Worm (Caenorhabditis elegans) whole organism, late embryonic: ENCODE data around the gene isy-1.
A peak's percentile ranks its signal among the peaks of the same experiment; 100 is the strongest.

Experiments used
- C08G9.2 ChIP-seq: sonication (generic microtip); optimal IDR thresholded peaks from 2 replicates; lab custom pipeline; 2016; ENCODE audit warnings: mild to moderate bottlenecking, missing genetic modification characterization, moderate library complexity, missing compliant biosample characterization
- K09A11.1 ChIP-seq: sonication (generic microtip); optimal IDR thresholded peaks from 2 replicates; lab custom pipeline; 2017; ENCODE audit warnings: antibody characterized with exemption, mild to moderate bottlenecking, missing genetic modification characterization, missing compliant biosample characterization; ENCODE audit not compliant: insufficient read depth
- Y22D7AL.16 ChIP-seq: sonication (generic microtip); optimal IDR thresholded peaks from 2 replicates; lab custom pipeline; 2016; ENCODE audit warnings: missing genetic modification characterization, missing compliant biosample characterization
- ceh-14 ChIP-seq: sonication (generic microtip); optimal IDR thresholded peaks from 2 replicates; lab custom pipeline; 2016; ENCODE audit warnings: missing genotype, missing genetic modification characterization, missing compliant biosample characterization
- ceh-18 ChIP-seq: sonication (generic microtip); optimal IDR thresholded peaks from 2 replicates; lab custom pipeline; 2016; ENCODE audit warnings: missing genetic modification characterization, missing compliant biosample characterization
- ceh-2 ChIP-seq: sonication (generic microtip); optimal IDR thresholded peaks from 2 replicates; lab custom pipeline; 2016; ENCODE audit warnings: missing genotype, missing genetic modification characterization, missing compliant biosample characterization
- ceh-30 ChIP-seq: fragments of 150-350 bp; optimal IDR thresholded peaks from 2 replicates; lab custom pipeline; 2014; ENCODE audit warnings: missing biosample characterization, missing genetic modification characterization
- ceh-31 ChIP-seq: sonication (generic microtip); optimal IDR thresholded peaks from 2 replicates; lab custom pipeline; 2016; ENCODE audit warnings: missing genetic modification characterization, missing compliant biosample characterization
- ceh-48 ChIP-seq: sonication (generic microtip); optimal IDR thresholded peaks from 2 replicates; lab custom pipeline; 2016; ENCODE audit warnings: missing genetic modification characterization, inconsistent platforms, missing compliant biosample characterization
- ceh-6 ChIP-seq: fragments of 200-800 bp; sonication (Bioruptor generic); optimal IDR thresholded peaks from 2 replicates; lab custom pipeline; 2018; ENCODE audit warnings: mild to moderate bottlenecking, missing genetic modification characterization, missing compliant biosample characterization
- ceh-9 ChIP-seq: sonication (generic microtip); optimal IDR thresholded peaks from 2 replicates; lab custom pipeline; 2016; ENCODE audit warnings: mild to moderate bottlenecking, missing genetic modification characterization, inconsistent platforms, missing compliant biosample characterization
- che-1 ChIP-seq: sonication (generic microtip); optimal IDR thresholded peaks from 2 replicates; lab custom pipeline; 2016; ENCODE audit warnings: mild to moderate bottlenecking, missing genetic modification characterization, missing compliant biosample characterization
- dmd-4 ChIP-seq: sonication (generic microtip); optimal IDR thresholded peaks from 2 replicates; lab custom pipeline; 2016; ENCODE audit warnings: borderline replicate concordance, missing genetic modification characterization, missing compliant biosample characterization
- elt-2 ChIP-seq: sonication (generic microtip); optimal IDR thresholded peaks from 2 replicates; lab custom pipeline; 2016; ENCODE audit warnings: missing genetic modification reagents, missing genetic modification characterization, missing compliant biosample characterization
- elt-4 ChIP-seq: sonication (generic microtip); optimal IDR thresholded peaks from 2 replicates; lab custom pipeline; 2016; ENCODE audit warnings: missing genetic modification characterization, missing compliant biosample characterization
- ets-4 ChIP-seq: sonication (generic microtip); optimal IDR thresholded peaks from 2 replicates; lab custom pipeline; 2016; ENCODE audit warnings: missing genetic modification characterization, missing compliant biosample characterization
- fax-1 ChIP-seq: sonication (generic microtip); optimal IDR thresholded peaks from 2 replicates; lab custom pipeline; 2016; ENCODE audit warnings: missing genotype, missing genetic modification characterization, missing compliant biosample characterization
- fkh-10 ChIP-seq: fragments of 150-350 bp; optimal IDR thresholded peaks from 2 replicates; lab custom pipeline; 2014; ENCODE audit warnings: missing biosample characterization, missing genetic modification reagents, missing genetic modification characterization
- fkh-6 ChIP-seq: sonication (generic microtip); optimal IDR thresholded peaks from 2 replicates; lab custom pipeline; 2016; ENCODE audit warnings: missing genetic modification characterization, missing compliant biosample characterization
- hlh-13 ChIP-seq: fragments of 200-800 bp; sonication (Bioruptor generic); optimal IDR thresholded peaks from 2 replicates; lab custom pipeline; 2018; ENCODE audit warnings: mild to moderate bottlenecking, missing genetic modification characterization, missing compliant biosample characterization
- hlh-30 ChIP-seq: sonication (generic microtip); optimal IDR thresholded peaks from 2 replicates; lab custom pipeline; 2017; ENCODE audit warnings: antibody characterized with exemption, missing genetic modification characterization, missing compliant biosample characterization; ENCODE audit not compliant: insufficient read depth
- hlh-6 ChIP-seq: sonication (generic microtip); optimal IDR thresholded peaks from 2 replicates; lab custom pipeline; 2016; ENCODE audit warnings: missing genotype, missing genetic modification characterization, missing compliant biosample characterization
- lim-6 ChIP-seq: sonication (generic microtip); optimal IDR thresholded peaks from 2 replicates; lab custom pipeline; 2016; ENCODE audit warnings: missing genetic modification characterization, missing compliant biosample characterization
- lin-11 ChIP-seq: fragments of 200-800 bp; sonication (Bioruptor generic); optimal IDR thresholded peaks from 2 replicates; lab custom pipeline; 2018; ENCODE audit warnings: mild to moderate bottlenecking, missing genetic modification characterization, missing compliant biosample characterization
- madf-2 ChIP-seq: sonication (generic microtip); optimal IDR thresholded peaks from 2 replicates; lab custom pipeline; 2017; ENCODE audit warnings: missing genetic modification characterization, missing compliant biosample characterization
- mec-3 ChIP-seq: sonication (generic microtip); optimal IDR thresholded peaks from 2 replicates; lab custom pipeline; 2016; ENCODE audit warnings: borderline replicate concordance, missing genetic modification characterization, missing compliant biosample characterization
- nhr-232 ChIP-seq: sonication (generic microtip); optimal IDR thresholded peaks from 2 replicates; lab custom pipeline; 2016; ENCODE audit warnings: missing genetic modification characterization, missing compliant biosample characterization
- pat-9 ChIP-seq: fragments of 200-800 bp; sonication (Bioruptor generic); optimal IDR thresholded peaks from 2 replicates; lab custom pipeline; 2018; ENCODE audit warnings: mild to moderate bottlenecking, missing genetic modification characterization, moderate library complexity, missing compliant biosample characterization
- pax-1 ChIP-seq: fragments of 150-350 bp; optimal IDR thresholded peaks from 2 replicates; lab custom pipeline; 2014; ENCODE audit warnings: missing biosample characterization, missing genetic modification characterization
- pha-2 ChIP-seq: sonication (generic microtip); optimal IDR thresholded peaks from 2 replicates; lab custom pipeline; 2017; ENCODE audit warnings: mild to moderate bottlenecking, missing genetic modification characterization, missing compliant biosample characterization
- pqm-1 ChIP-seq: sonication (generic microtip); optimal IDR thresholded peaks from 2 replicates; lab custom pipeline; 2016; ENCODE audit warnings: missing genetic modification characterization, missing compliant biosample characterization
- rnt-1 ChIP-seq: sonication (generic microtip); optimal IDR thresholded peaks from 2 replicates; lab custom pipeline; 2016; ENCODE audit warnings: missing genetic modification characterization, missing compliant biosample characterization
- sdc-2 ChIP-seq: sonication (generic microtip); optimal IDR thresholded peaks from 2 replicates; lab custom pipeline; 2016; ENCODE audit warnings: missing genotype, missing genetic modification characterization, missing compliant biosample characterization
- sox-2 ChIP-seq: fragments of 200-800 bp; sonication (Bioruptor generic); IDR thresholded peaks from 2 replicates; pipeline ENCODE4 v1.3.6; 2022; ENCODE audit warnings: missing genetic modification reagents, missing genetic modification characterization, missing compliant biosample characterization
- syd-9 ChIP-seq: sonication (generic microtip); optimal IDR thresholded peaks from 2 replicates; lab custom pipeline; 2016; ENCODE audit warnings: mild to moderate bottlenecking, missing genetic modification characterization, moderate library complexity, missing compliant biosample characterization
- tbx-7 ChIP-seq: sonication (generic microtip); optimal IDR thresholded peaks from 2 replicates; lab custom pipeline; 2016; ENCODE audit warnings: missing genotype, missing genetic modification characterization, missing compliant biosample characterization
- ttx-3 ChIP-seq: sonication (generic microtip); optimal IDR thresholded peaks from 2 replicates; lab custom pipeline; 2016; ENCODE audit warnings: missing genetic modification reagents, missing genetic modification characterization, missing compliant biosample characterization
- unc-3 ChIP-seq, 2 experiments: fragments of 200-800 bp in 1 of 2; sonication (Bioruptor generic) in 1 of 2; sonication (generic microtip) in 1 of 2; conservative IDR thresholded peaks in 1 of 2; optimal IDR thresholded peaks in 1 of 2; 2 replicates each; pipeline versions ENCODE4 v1.3.6 to Lab custom; 2016 to 2022; ENCODE audit warnings: missing compliant biosample characterization in 2 of 2, missing genetic modification characterization in 2 of 2, missing genetic modification reagents in 1 of 2
- unc-42 ChIP-seq: sonication (generic microtip); optimal IDR thresholded peaks from 2 replicates; lab custom pipeline; 2016; ENCODE audit warnings: missing genotype, missing genetic modification characterization, missing compliant biosample characterization
- unc-55 ChIP-seq: sonication (generic microtip); optimal IDR thresholded peaks from 2 replicates; lab custom pipeline; 2017; ENCODE audit warnings: missing biosample characterization, missing genetic modification reagents, missing genetic modification characterization
- unc-86 ChIP-seq: sonication (generic microtip); optimal IDR thresholded peaks from 2 replicates; lab custom pipeline; 2016; ENCODE audit warnings: missing genetic modification characterization, missing compliant biosample characterization
- ztf-16 ChIP-seq: sonication (generic microtip); optimal IDR thresholded peaks from 2 replicates; lab custom pipeline; 2017; ENCODE audit warnings: missing genetic modification characterization, missing compliant biosample characterization

The isy-1 gene

DNA sequence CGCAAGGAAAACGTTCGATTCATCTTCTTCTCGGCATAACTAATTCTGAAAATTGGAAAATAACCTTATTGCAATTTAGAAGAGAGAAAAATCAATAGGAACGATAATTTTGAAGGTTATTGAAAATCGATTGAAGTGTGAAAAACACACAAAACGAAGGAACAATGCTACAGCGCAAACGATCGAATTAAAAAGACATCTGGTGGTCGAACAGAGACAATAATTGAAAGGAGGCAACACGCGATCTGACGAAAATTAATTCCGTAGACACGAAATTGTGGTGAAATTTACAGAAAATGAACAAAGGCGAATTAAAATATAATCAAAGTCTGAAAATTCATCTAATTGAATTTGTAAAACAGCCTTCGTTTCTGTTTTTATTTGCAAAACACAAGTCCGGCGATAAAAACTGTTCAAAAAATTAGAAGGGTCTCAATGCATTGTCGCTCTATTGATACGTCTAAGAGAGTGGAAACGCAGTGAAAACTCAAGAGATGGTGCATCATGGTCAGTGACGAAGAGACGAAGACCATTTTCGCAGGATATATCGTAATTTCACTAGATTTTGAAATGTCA, 39.0 kb upstream of the isy-1 start, which contains the start of gene pak-2 (continued):
- TF ChIP-seq mec-3 (tag; lab: Kevin White, UChicago) (peak; percentile 87), ceh-18 (tag; lab: Kevin White, UChicago) (peak; percentile 83), fkh-6 (tag; lab: Kevin White, UChicago) (peak; percentile 75), dmd-4 (tag; lab: Kevin White, UChicago) (peak; percentile 34), syd-9 (tag; lab: Kevin White, UChicago) (peak; percentile 45), unc-42 (peak; percentile 92), tbx-7 (peak; percentile 90), ets-4 (tag; lab: Kevin White, UChicago) (peak; percentile 97), ceh-2 (tag; lab: Kevin White, UChicago) (peak; percentile 93), che-1 (tag; lab: Kevin White, UChicago) (peak; percentile 44), ceh-6 (GFP tag; lab: Kevin White, UChicago) (peak; percentile 43), fkh-10 (GFP tag; lab: Kevin White, UChicago) (no peak), hlh-13 (GFP tag; lab: Kevin White, UChicago) (no peak), hlh-30 (tag; lab: Kevin White, UChicago) (no peak), pax-1 (tag; lab: Kevin White, UChicago) (peak; percentile 42), ceh-14 (peak; percentile 95), Y22D7AL.16 (tag; lab: Kevin White, UChicago) (no peak), sdc-2 (peak; percentile 36), ceh-48 (tag; lab: Kevin White, UChicago) (no peak), sox-2 (GFP tag; lab: Robert Waterston, UW) (no peak), pat-9 (tag; lab: Kevin White, UChicago) (no peak), pqm-1 (peak; percentile 64), ttx-3 (tag; lab: Kevin White, UChicago) (peak; percentile 47), ceh-9 (tag; lab: Kevin White, UChicago) (no peak), elt-2 (tag; lab: Kevin White, UChicago) (peak; percentile 90), lim-6 (tag; lab: Kevin White, UChicago) (peak; percentile 92), ceh-30 (tag; lab: Kevin White, UChicago) (no peak), C08G9.2 (tag; lab: Kevin White, UChicago) (peak; percentile 96), ceh-31 (peak; percentile 100), lin-11 (tag; lab: Kevin White, UChicago) (no peak), hlh-6 (tag; lab: Kevin White, UChicago) (peak; percentile 73), unc-3 (GFP tag; conservative IDR thresholded peaks at IDR 0.05; lab: Robert Waterston, UW) (no peak), unc-3 (tag; optimal IDR thresholded peaks at IDR 0.05; lab: Kevin White, UChicago) (peak; percentile 77), nhr-232 (tag; lab: Kevin White, UChicago) (no peak), fax-1 (tag; lab: Kevin White, UChicago) (peak; percentile 92), unc-55 (GFP tag; lab: Kevin White, UChicago) (no peak), unc-86 (tag; lab: Kevin White, UChicago) (peak; percentile 61)

- peak; percentile 92 for TF ChIP-seq unc-55 (GFP tag; lab: Kevin White, UChicago)
- no peak for TF ChIP-seq pat-9 (tag; lab: Kevin White, UChicago)
- no peak for TF ChIP-seq ceh-30 (tag; lab: Kevin White, UChicago)
- no peak for TF ChIP-seq dmd-4 (tag; lab: Kevin White, UChicago)
- no peak for TF ChIP-seq ztf-16 (tag; lab: Kevin White, UChicago)
- no peak for TF ChIP-seq pha-2 (tag; lab: Kevin White, UChicago)
- no peak for TF ChIP-seq hlh-6 (tag; lab: Kevin White, UChicago)
- peak; percentile 32 for TF ChIP-seq rnt-1 (tag; lab: Kevin White, UChicago)
- no peak for TF ChIP-seq sox-2 (GFP tag; lab: Robert Waterston, UW)
- TF ChIP-seq elt-4 (tag; lab: Kevin White, UChicago), result no peak
- no peak for TF ChIP-seq madf-2 (tag; lab: Kevin White, UChicago)
- TF ChIP-seq sdc-2, result no peak
- no peak for TF ChIP-seq che-1 (tag; lab: Kevin White, UChicago)
- no peak for TF ChIP-seq unc-86 (tag; lab: Kevin White, UChicago)
- no peak for TF ChIP-seq fkh-6 (tag; lab: Kevin White, UChicago)
- TF ChIP-seq K09A11.1 (tag; lab: Kevin White, UChicago), result no peak
- TF ChIP-seq ets-4 (tag; lab: Kevin White, UChicago), result no peak
These were observed 34.2 kb upstream of the isy-1 start, which contains the start of gene pptr-2 for ce11 chrV:11034748-11035147. pptr-2 (minus strand) TSS chrV:11034931.
